Worm (Caenorhabditis elegans) whole organism, L3 larva: ENCODE measurements around the gene ubc-17.

Experiments used
- R02D3.7 ChIP-seq: fragments of 150-350 bp; optimal IDR thresholded peaks from 2 replicates; lab custom pipeline; 2014; ENCODE audit warnings: missing biosample characterization, missing genetic modification characterization
- ZK546.5 ChIP-seq: sonication (generic microtip); optimal IDR thresholded peaks from 2 replicates; lab custom pipeline; 2017; ENCODE audit warnings: missing biosample characterization, missing genetic modification characterization
- ama-1 ChIP-seq: fragments of 150-350 bp; optimal IDR thresholded peaks from 2 replicates; lab custom pipeline; 2018
- ceh-16 ChIP-seq: sonication (generic microtip); optimal IDR thresholded peaks from 2 replicates; lab custom pipeline; 2017; ENCODE audit warnings: missing biosample characterization, missing genetic modification characterization
- ceh-28 ChIP-seq: fragments of 150-350 bp; optimal IDR thresholded peaks from 2 replicates; lab custom pipeline; 2014; ENCODE audit warnings: missing biosample characterization, missing genetic modification reagents, missing genetic modification characterization
- ceh-9 ChIP-seq: sonication (generic microtip); optimal IDR thresholded peaks from 2 replicates; lab custom pipeline; 2018; ENCODE audit warnings: missing biosample characterization, missing genetic modification characterization
- daf-12 ChIP-seq: fragments of 150-350 bp; optimal IDR thresholded peaks from 2 replicates; lab custom pipeline; 2014; ENCODE audit warnings: missing biosample characterization, missing genetic modification reagents, missing genetic modification characterization
- egl-27 ChIP-seq: sonication (generic microtip); optimal IDR thresholded peaks from 4 replicates; lab custom pipeline; 2017; ENCODE audit warnings: missing biosample characterization, missing genetic modification reagents, missing genetic modification characterization
- egl-5 ChIP-seq: fragments of 150-350 bp; optimal IDR thresholded peaks from 2 replicates; lab custom pipeline; 2017; ENCODE audit warnings: missing biosample characterization, missing genetic modification reagents, missing genetic modification characterization, inconsistent platforms
- elt-1 ChIP-seq: fragments of 150-350 bp; optimal IDR thresholded peaks from 2 replicates; lab custom pipeline; 2014; ENCODE audit warnings: missing biosample characterization, missing genetic modification characterization
- elt-3 ChIP-seq, 3 experiments: fragments of 150-350 bp in 1 of 3; sonication (generic microtip) in 2 of 3; optimal IDR thresholded peaks; 2 replicates in 2 of 3; 4 replicates in 1 of 3; lab custom pipeline; 2014 to 2017; ENCODE audit warnings: missing biosample characterization in 3 of 3, missing genetic modification characterization in 3 of 3
- eor-1 ChIP-seq, 2 experiments: fragments of 150-350 bp; optimal IDR thresholded peaks; 2 replicates each; lab custom pipeline; 2014 to 2018; ENCODE audit warnings: missing biosample characterization in 2 of 2, missing genetic modification characterization in 2 of 2
- fkh-10 ChIP-seq: sonication (generic microtip); optimal IDR thresholded peaks from 2 replicates; lab custom pipeline; 2017; ENCODE audit warnings: missing biosample characterization, missing genetic modification reagents, missing genetic modification characterization
- fkh-2 ChIP-seq: fragments of 150-350 bp; optimal IDR thresholded peaks from 2 replicates; lab custom pipeline; 2014; ENCODE audit warnings: missing biosample characterization, missing genetic modification reagents, missing genetic modification characterization
- hmg-11 ChIP-seq: sonication (generic microtip); optimal IDR thresholded peaks from 2 replicates; lab custom pipeline; 2016; ENCODE audit warnings: missing genetic modification characterization, missing compliant biosample characterization
- jun-1 ChIP-seq: fragments of 150-350 bp; optimal IDR thresholded peaks from 2 replicates; lab custom pipeline; 2014; ENCODE audit warnings: missing biosample characterization, missing genetic modification reagents, missing genetic modification characterization
- lin-39 ChIP-seq: fragments of 150-350 bp; optimal IDR thresholded peaks from 2 replicates; lab custom pipeline; 2018; ENCODE audit warnings: missing biosample characterization, missing genetic modification reagents, missing genetic modification characterization
- lsy-12 ChIP-seq: sonication (generic microtip); optimal IDR thresholded peaks from 2 replicates; lab custom pipeline; 2016; ENCODE audit warnings: mild to moderate bottlenecking, missing genetic modification characterization, missing compliant biosample characterization
- mdl-1 ChIP-seq: fragments of 150-350 bp; optimal IDR thresholded peaks from 2 replicates; lab custom pipeline; 2014; ENCODE audit warnings: missing biosample characterization, missing genetic modification characterization
- mml-1 ChIP-seq: fragments of 150-350 bp; sonication (generic microtip); optimal IDR thresholded peaks from 3 replicates; lab custom pipeline; 2014; ENCODE audit warnings: missing biosample characterization, missing genetic modification characterization
- nfya-1 ChIP-seq: sonication (generic microtip); optimal IDR thresholded peaks from 2 replicates; lab custom pipeline; 2017; ENCODE audit warnings: missing genetic modification characterization, mild to moderate bottlenecking, missing compliant biosample characterization, antibody characterized with exemption, moderate library complexity; ENCODE audit not compliant: insufficient read depth
- nhr-12 ChIP-seq: fragments of 150-350 bp; optimal IDR thresholded peaks from 2 replicates; lab custom pipeline; 2014; ENCODE audit warnings: missing biosample characterization, missing genetic modification characterization
- nhr-237 ChIP-seq: fragments of 150-350 bp; optimal IDR thresholded peaks from 2 replicates; lab custom pipeline; 2014; ENCODE audit warnings: missing biosample characterization, missing genetic modification characterization
- nhr-25 ChIP-seq: sonication (generic microtip); optimal IDR thresholded peaks from 2 replicates; lab custom pipeline; 2017; ENCODE audit warnings: missing biosample characterization, missing genetic modification characterization
- nhr-28 ChIP-seq: fragments of 150-350 bp; optimal IDR thresholded peaks from 2 replicates; lab custom pipeline; 2014; ENCODE audit warnings: missing biosample characterization, missing genetic modification characterization
- nhr-43 ChIP-seq: sonication (generic microtip); optimal IDR thresholded peaks from 2 replicates; lab custom pipeline; 2016; ENCODE audit warnings: mild to moderate bottlenecking, missing genetic modification characterization, missing compliant biosample characterization; ENCODE audit not compliant: poor library complexity, severe bottlenecking
- nhr-67 ChIP-seq: fragments of 150-350 bp; optimal IDR thresholded peaks from 2 replicates; lab custom pipeline; 2014; ENCODE audit warnings: missing biosample characterization, missing genetic modification characterization
- nhr-76 ChIP-seq: fragments of 150-350 bp; sonication (generic microtip); optimal IDR thresholded peaks from 5 replicates; lab custom pipeline; 2014; ENCODE audit warnings: missing biosample characterization, missing genetic modification characterization
- nhr-77 ChIP-seq: fragments of 150-350 bp; optimal IDR thresholded peaks from 2 replicates; lab custom pipeline; 2014; ENCODE audit warnings: missing biosample characterization, missing genetic modification characterization
- pha-4 ChIP-seq: fragments of 150-350 bp; optimal IDR thresholded peaks from 2 replicates; lab custom pipeline; 2014; ENCODE audit warnings: missing biosample characterization, missing genetic modification reagents, missing genetic modification characterization
- pqm-1 ChIP-seq: fragments of 150-350 bp; optimal IDR thresholded peaks from 2 replicates; lab custom pipeline; 2017; ENCODE audit warnings: missing biosample characterization, missing genetic modification characterization, inconsistent platforms
- sea-2 ChIP-seq: fragments of 150-350 bp; sonication (generic microtip); optimal IDR thresholded peaks from 4 replicates; lab custom pipeline; 2014; ENCODE audit warnings: missing biosample characterization, missing genetic modification reagents, missing genetic modification characterization
- skn-1 ChIP-seq: fragments of 150-350 bp; optimal IDR thresholded peaks from 2 replicates; lab custom pipeline; 2014; ENCODE audit warnings: missing biosample characterization, missing genetic modification characterization
- snpc-4 ChIP-seq: fragments of 150-350 bp; optimal IDR thresholded peaks from 2 replicates; lab custom pipeline; 2014; ENCODE audit warnings: missing biosample characterization, missing genetic modification characterization
- unc-39 ChIP-seq: sonication (generic microtip); optimal IDR thresholded peaks from 4 replicates; lab custom pipeline; 2017; ENCODE audit warnings: missing biosample characterization, missing genetic modification characterization
- unc-62 ChIP-seq: fragments of 150-350 bp; sonication (generic microtip); optimal IDR thresholded peaks from 4 replicates; lab custom pipeline; 2014; ENCODE audit warnings: missing biosample characterization, missing genetic modification reagents, missing genetic modification characterization
- zag-1 ChIP-seq: fragments of 150-350 bp; optimal IDR thresholded peaks from 2 replicates; lab custom pipeline; 2014; ENCODE audit warnings: missing biosample characterization, missing genetic modification characterization
- ztf-11 ChIP-seq: fragments of 150-350 bp; optimal IDR thresholded peaks from 2 replicates; lab custom pipeline; 2014; ENCODE audit warnings: missing biosample characterization, missing genetic modification characterization
- ztf-4 ChIP-seq: fragments of 150-350 bp; optimal IDR thresholded peaks from 2 replicates; lab custom pipeline; 2014; ENCODE audit warnings: missing biosample characterization, missing genetic modification characterization

The ubc-17 gene

ce11 chrX:7028836-7029235 lies 21.6 kb upstream of the ubc-17 start, which contains the start of gene flp-26:
Gene flp-26, plus strand, starts transcription at chrX:7029136.
- TF ChIP-seq pha-4 (tag; lab: Kevin White, UChicago) (no peak), R02D3.7 (no peak), egl-27 (tag; lab: Kevin White, UChicago) (no peak), unc-39 (tag; lab: Kevin White, UChicago) (no peak), fkh-10 (GFP tag; lab: Kevin White, UChicago) (no peak), ceh-9 (tag; lab: Kevin White, UChicago) (no peak), eor-1 (tag; optimal IDR thresholded peaks at IDR 0.05; lab: Kevin White, UChicago) (no peak), snpc-4 (tag; lab: Kevin White, UChicago) (no peak), elt-3 (tag; optimal IDR thresholded peaks at IDR 0.05; lab: Kevin White, UChicago) (no peak), mml-1 (no peak), nfya-1 (tag; lab: Kevin White, UChicago) (no peak), hmg-11 (no peak), mdl-1 (tag; lab: Kevin White, UChicago) (no peak), sea-2 (GFP tag; lab: Kevin White, UChicago) (no peak), ztf-4 (tag; lab: Kevin White, UChicago) (no peak), nhr-67 (tag; lab: Kevin White, UChicago) (no peak), ztf-11 (tag; lab: Kevin White, UChicago) (no peak), pqm-1 (no peak)
- TF ChIP-seq, all 47 proteins: peak for 0

ce11 chrX:7033716-7034270 lies 16.6 kb upstream of the ubc-17 start:
- peak; percentile 10 for TF ChIP-seq egl-5 (tag; lab: Kevin White, UChicago)
- TF ChIP-seq fkh-10 (GFP tag; lab: Kevin White, UChicago): peak; percentile 9
- no peak for TF ChIP-seq lsy-12 (tag; lab: Kevin White, UChicago)
- no peak for TF ChIP-seq daf-12 (tag; lab: Kevin White, UChicago)
- peak; percentile 20 for TF ChIP-seq lin-39 (tag; lab: Kevin White, UChicago)

ce11 chrX:7035937-7036336 lies 14.5 kb upstream of the ubc-17 start, which contains the start of gene cest-19:
Gene cest-19, minus strand, starts transcription at chrX:7036037.
- no peak for TF ChIP-seq lin-39 (tag; lab: Kevin White, UChicago)
- no peak for TF ChIP-seq ama-1 (lab: Kevin White, UChicago)
- TF ChIP-seq nhr-76 (tag; lab: Kevin White, UChicago): no peak
- TF ChIP-seq mml-1: no peak
- TF ChIP-seq nhr-237 (tag; lab: Kevin White, UChicago): no peak
- TF ChIP-seq daf-12 (tag; lab: Kevin White, UChicago): no peak
- no peak for TF ChIP-seq elt-1 (tag; lab: Kevin White, UChicago)
- no peak for TF ChIP-seq fkh-2 (tag; lab: Kevin White, UChicago)
- TF ChIP-seq ztf-11 (tag; lab: Kevin White, UChicago): no peak
- no peak for TF ChIP-seq nhr-12 (tag; lab: Kevin White, UChicago)
- no peak for TF ChIP-seq jun-1 (tag; lab: Kevin White, UChicago)
- TF ChIP-seq pqm-1: no peak
- TF ChIP-seq eor-1 (tag; optimal IDR thresholded peaks at IDR 0.05; lab: Kevin White, UChicago): no peak
- TF ChIP-seq nhr-67 (tag; lab: Kevin White, UChicago): no peak
- no peak for TF ChIP-seq ceh-28 (tag; lab: Kevin White, UChicago)
- no peak for TF ChIP-seq unc-39 (tag; lab: Kevin White, UChicago)

ce11 chrX:7037998-7038397 lies 12.4 kb upstream of the ubc-17 start:
- TF ChIP-seq unc-62 (GFP tag; lab: Kevin White, UChicago) (no peak), ama-1 (lab: Kevin White, UChicago) (no peak), sea-2 (GFP tag; lab: Kevin White, UChicago) (no peak), ZK546.5 (no peak), ceh-28 (tag; lab: Kevin White, UChicago) (no peak), elt-3 (tag; optimal IDR thresholded peaks at IDR 0.05; lab: Kevin White, UChicago) (no peak), lsy-12 (tag; lab: Kevin White, UChicago) (no peak), nhr-43 (no peak), ceh-9 (tag; lab: Kevin White, UChicago) (no peak), elt-1 (tag; lab: Kevin White, UChicago) (no peak), R02D3.7 (no peak), nhr-77 (no peak), zag-1 (tag; lab: Kevin White, UChicago) (no peak), skn-1 (tag; lab: Kevin White, UChicago) (no peak), unc-39 (tag; lab: Kevin White, UChicago) (no peak), nhr-28 (tag; lab: Kevin White, UChicago) (no peak), ceh-16 (tag; lab: Kevin White, UChicago) (no peak), nhr-25 (tag; lab: Kevin White, UChicago) (no peak)
